Comparison of ENCODE assay signal across 5 worm cellular contexts in genomic region chrIII:13530017-13530416, ce11.
TF ChIP-seq lines count a peak whose summit lies in the region.

No protein-coding gene starts in this region.

TF ChIP-seq in whole organism, L1 larva, 84 proteins besides CTCF, POLR2A, EP300 and RAD21 (continues in another document):
- TF ChIP-seq nhr-11 (tag; optimal IDR thresholded peaks at IDR 0.05; lab: Kevin White, UChicago) (no peak), mab-9 (GFP tag; IDR thresholded peaks at IDR 0.05; lab: Robert Waterston, UW) (0 out of 2 replicates have a peak, but pooled peaks have one; percentile 33), elt-2 (tag; optimal IDR thresholded peaks at IDR 0.05; lab: Kevin White, UChicago) (no peak), sptf-1 (tag; optimal IDR thresholded peaks at IDR 0.05; lab: Kevin White, UChicago) (no peak), nhr-85 (tag; lab: Kevin White, UChicago) (no peak), lir-3 (tag; optimal IDR thresholded peaks at IDR 0.05; lab: Kevin White, UChicago; ENCODE audit: poor library complexity) (no peak), F16B12.6 (tag; optimal IDR thresholded peaks at IDR 0.05; lab: Kevin White, UChicago) (peak; percentile 51), dpl-1 (GFP tag; optimal IDR thresholded peaks at IDR 0.05; lab: Kevin White, UChicago) (peak; percentile 79 to 87 (median 85)), lin-14 (GFP tag; optimal IDR thresholded peaks at IDR 0.05; lab: Kevin White, UChicago) (peak; percentile 78), unc-30 (tag; optimal IDR thresholded peaks at IDR 0.05; lab: Kevin White, UChicago) (no peak), fkh-10 (GFP tag; optimal IDR thresholded peaks at IDR 0.05; lab: Kevin White, UChicago) (peak; percentile 16), efl-3 (GFP tag; optimal IDR thresholded peaks at IDR 0.05; lab: Kevin White, UChicago) (no peak), aly-2 (tag; optimal IDR thresholded peaks at IDR 0.05; lab: Kevin White, UChicago) (no peak), zip-4 (GFP tag; optimal IDR thresholded peaks at IDR 0.05; lab: Kevin White, UChicago) (no peak), nhr-76 (tag; optimal IDR thresholded peaks at IDR 0.05; lab: Kevin White, UChicago) (no peak), grh-1 (GFP tag; IDR thresholded peaks at IDR 0.05; lab: Robert Waterston, UW) (no peak; the same call in 1 of the 2 replicates), pag-3 (tag; optimal IDR thresholded peaks at IDR 0.05; lab: Kevin White, UChicago; ENCODE audit: borderline replicate concordance, insufficient read depth) (no peak), alr-1 (tag; optimal IDR thresholded peaks at IDR 0.05; lab: Kevin White, UChicago; ENCODE audit: borderline replicate concordance) (no peak)

TF ChIP-seq in whole organism, L3 larva, 47 proteins besides CTCF, POLR2A, EP300 and RAD21 (continues in another document):
- peak; percentile 79 for TF ChIP-seq nhr-23 (tag; optimal IDR thresholded peaks at IDR 0.05; lab: Kevin White, UChicago)
- no peak for TF ChIP-seq mdl-1 (tag; optimal IDR thresholded peaks at IDR 0.05; lab: Kevin White, UChicago)
- peak; percentile 34 for TF ChIP-seq lsy-12 (tag; optimal IDR thresholded peaks at IDR 0.05; lab: Kevin White, UChicago)
- no peak for TF ChIP-seq jun-1 (tag; optimal IDR thresholded peaks at IDR 0.05; lab: Kevin White, UChicago)
- TF ChIP-seq ceh-82 (tag; optimal IDR thresholded peaks at IDR 0.05; lab: Kevin White, UChicago) = no peak
- TF ChIP-seq unc-39 (tag; optimal IDR thresholded peaks at IDR 0.05; lab: Kevin White, UChicago) = no peak
- no peak for TF ChIP-seq zag-1 (tag; optimal IDR thresholded peaks at IDR 0.05; lab: Kevin White, UChicago)
- peak; percentile 19 for TF ChIP-seq ceh-28 (tag; optimal IDR thresholded peaks at IDR 0.05; lab: Kevin White, UChicago)
- TF ChIP-seq pha-4 (tag; optimal IDR thresholded peaks at IDR 0.05; lab: Kevin White, UChicago) = peak; percentile 68
- TF ChIP-seq egl-27 (tag; optimal IDR thresholded peaks at IDR 0.05; lab: Kevin White, UChicago) = no peak
- peak; percentile 83 for TF ChIP-seq nfya-1 (tag; optimal IDR thresholded peaks at IDR 0.05; lab: Kevin White, UChicago; ENCODE audit: insufficient read depth)
- no peak for TF ChIP-seq elt-3 (tag; optimal IDR thresholded peaks at IDR 0.05; lab: Kevin White, UChicago)
- TF ChIP-seq nhr-25 (tag; optimal IDR thresholded peaks at IDR 0.05; lab: Kevin White, UChicago) = peak; percentile 87
- peak; percentile 11 for TF ChIP-seq elt-2 (tag; optimal IDR thresholded peaks at IDR 0.05; lab: Kevin White, UChicago)
- peak; percentile 61 for TF ChIP-seq hmg-11 (tag; optimal IDR thresholded peaks at IDR 0.05; lab: Kevin White, UChicago)
- TF ChIP-seq daf-12 (tag; optimal IDR thresholded peaks at IDR 0.05; lab: Kevin White, UChicago) = no peak
- TF ChIP-seq snpc-4 (tag; optimal IDR thresholded peaks at IDR 0.05; lab: Kevin White, UChicago) = peak; percentile 35
- peak; percentile 83 for TF ChIP-seq lin-39 (tag; optimal IDR thresholded peaks at IDR 0.05; lab: Kevin White, UChicago)
- TF ChIP-seq ztf-4 (tag; optimal IDR thresholded peaks at IDR 0.05; lab: Kevin White, UChicago) = no peak

TF ChIP-seq in whole organism, early embryonic, 17 proteins besides CTCF, POLR2A, EP300 and RAD21:
- TF ChIP-seq pes-1 (GFP tag; IDR thresholded peaks at IDR 0.05; lab: Robert Waterston, UW) (0 out of 2 replicates have a peak, but pooled peaks have one; percentile 2), tbx-37 (GFP tag; conservative IDR thresholded peaks at IDR 0.05; lab: Robert Waterston, UW) (no peak)

TF ChIP-seq in whole organism, midembryonic, 9 proteins besides CTCF, POLR2A, EP300 and RAD21:
- TF ChIP-seq ztf-23 (GFP tag; IDR thresholded peaks at IDR 0.05; lab: Robert Waterston, UW) = no peak
- TF ChIP-seq flt-1 (GFP tag; IDR thresholded peaks at IDR 0.05; lab: Robert Waterston, UW) = 0 out of 2 replicates have a peak, but pooled peaks have one; percentile 30

TF ChIP-seq in whole organism, young adult, 124 proteins besides CTCF, POLR2A, EP300 and RAD21 (continues in another document):
- TF ChIP-seq ceh-58 (GFP tag; IDR thresholded peaks at IDR 0.05; lab: Robert Waterston, UW) = no peak
- no peak for TF ChIP-seq F10E7.11 (tag; optimal IDR thresholded peaks at IDR 0.05; lab: Kevin White, UChicago)
- no peak for TF ChIP-seq Y53G8AR.9 (GFP tag; conservative IDR thresholded peaks at IDR 0.05; lab: Robert Waterston, UW)
- no peak for TF ChIP-seq cebp-1 (GFP tag; IDR thresholded peaks at IDR 0.05; lab: Robert Waterston, UW)
- peak; percentile 20 for TF ChIP-seq cebp-1 (tag; optimal IDR thresholded peaks at IDR 0.05; lab: Kevin White, UChicago)
- peak; percentile 84 for TF ChIP-seq ceh-91 (GFP tag; IDR thresholded peaks at IDR 0.05; lab: Robert Waterston, UW)
- TF ChIP-seq F57A8.1 (GFP tag; optimal IDR thresholded peaks at IDR 0.05; lab: Kevin White, UChicago) = no peak
- no peak for TF ChIP-seq C06A6.2 (GFP tag; conservative IDR thresholded peaks at IDR 0.05; lab: Robert Waterston, UW)
- TF ChIP-seq rpc-1 (optimal IDR thresholded peaks at IDR 0.05; lab: Kevin White, UChicago) = no peak
- TF ChIP-seq rpc-1 (tag; optimal IDR thresholded peaks at IDR 0.05; lab: Kevin White, UChicago) = no peak
- TF ChIP-seq Y56A3A.18 (GFP tag; IDR thresholded peaks at IDR 0.05; lab: Robert Waterston, UW) = no peak
- TF ChIP-seq pbrm-1 (GFP tag; IDR thresholded peaks at IDR 0.05; lab: Robert Waterston, UW) = peak; percentile 71; the same call in 1 of the 2 replicates
- TF ChIP-seq madf-10 (tag; optimal IDR thresholded peaks at IDR 0.05; lab: Kevin White, UChicago) = no peak
- TF ChIP-seq ekl-4 (GFP tag; IDR thresholded peaks at IDR 0.05; lab: Robert Waterston, UW) = peak; percentile 73; the same call in 1 of the 2 replicates
- no peak for TF ChIP-seq ztf-6 (GFP tag; IDR thresholded peaks at IDR 0.05; lab: Robert Waterston, UW)
- TF ChIP-seq sdz-38 (tag; optimal IDR thresholded peaks at IDR 0.05; lab: Kevin White, UChicago) = no peak
- TF ChIP-seq F55B11.4 (tag; optimal IDR thresholded peaks at IDR 0.05; lab: Kevin White, UChicago; ENCODE audit: borderline replicate concordance, insufficient read depth) = no peak
- no peak for TF ChIP-seq Y79H2A.3 (GFP tag; conservative IDR thresholded peaks at IDR 0.05; lab: Robert Waterston, UW)
- TF ChIP-seq B0019.2 (GFP tag; conservative IDR thresholded peaks at IDR 0.05; lab: Robert Waterston, UW) = no peak
- TF ChIP-seq zim-3 (tag; optimal IDR thresholded peaks at IDR 0.05; lab: Kevin White, UChicago) = no peak
- no peak for TF ChIP-seq him-1 (tag; optimal IDR thresholded peaks at IDR 0.05; lab: Kevin White, UChicago)
- TF ChIP-seq aptf-3 (GFP tag; IDR thresholded peaks at IDR 0.05; lab: Robert Waterston, UW) = no peak
- no peak for TF ChIP-seq ztf-3 (GFP tag; optimal IDR thresholded peaks at IDR 0.05; lab: Kevin White, UChicago)
- TF ChIP-seq hsf-1 (GFP tag; IDR thresholded peaks at IDR 0.05; lab: Robert Waterston, UW) = peak; percentile 84
- TF ChIP-seq lag-1 (GFP tag; IDR thresholded peaks at IDR 0.05; lab: Robert Waterston, UW) = no peak
- no peak for TF ChIP-seq unc-130 (GFP tag; optimal IDR thresholded peaks at IDR 0.05; lab: Kevin White, UChicago)
- no peak for TF ChIP-seq gei-17 (GFP tag; optimal IDR thresholded peaks at IDR 0.05; lab: Kevin White, UChicago)
- TF ChIP-seq snpc-1.1 (tag; optimal IDR thresholded peaks at IDR 0.05; lab: Kevin White, UChicago; ENCODE audit: insufficient read depth) = no peak
- TF ChIP-seq dpff-1 (tag; optimal IDR thresholded peaks at IDR 0.05; lab: Kevin White, UChicago) = no peak
- no peak for TF ChIP-seq T26A5.8 (tag; optimal IDR thresholded peaks at IDR 0.05; lab: Kevin White, UChicago)
- no peak for TF ChIP-seq lir-1 (GFP tag; conservative IDR thresholded peaks at IDR 0.05; lab: Robert Waterston, UW)
- TF ChIP-seq xnd-1 (tag; optimal IDR thresholded peaks at IDR 0.05; lab: Kevin White, UChicago) = peak; percentile 70
- no peak for TF ChIP-seq sea-2 (GFP tag; IDR thresholded peaks at IDR 0.05; lab: Robert Waterston, UW)
- TF ChIP-seq somi-1 (GFP tag; optimal IDR thresholded peaks at IDR 0.05; lab: Kevin White, UChicago) = no peak
- no peak for TF ChIP-seq F37B4.10 (GFP tag; IDR thresholded peaks at IDR 0.05; lab: Robert Waterston, UW)
- no peak for TF ChIP-seq snpc-4 (GFP tag; optimal IDR thresholded peaks at IDR 0.05; lab: Kevin White, UChicago)
- peak in 2 of 4 experiments; percentile 15 to 16 for TF ChIP-seq snpc-4 (tag; optimal IDR thresholded peaks at IDR 0.05; lab: Kevin White, UChicago)
- TF ChIP-seq attf-3 (GFP tag; conservative IDR thresholded peaks at IDR 0.05; lab: Robert Waterston, UW) = no peak
- no peak for TF ChIP-seq ceh-79 (tag; optimal IDR thresholded peaks at IDR 0.05; lab: Kevin White, UChicago)
- no peak for TF ChIP-seq mel-28 (tag; optimal IDR thresholded peaks at IDR 0.05; lab: Kevin White, UChicago; ENCODE audit: borderline replicate concordance)
- TF ChIP-seq nhr-90 (tag; optimal IDR thresholded peaks at IDR 0.05; lab: Kevin White, UChicago) = no peak
- no peak for TF ChIP-seq athp-1 (tag; optimal IDR thresholded peaks at IDR 0.05; lab: Kevin White, UChicago)
- no peak for TF ChIP-seq snpc-1.3 (tag; optimal IDR thresholded peaks at IDR 0.05; lab: Kevin White, UChicago; ENCODE audit: insufficient read depth)
- peak; percentile 93 for TF ChIP-seq madf-6 (GFP tag; IDR thresholded peaks at IDR 0.05; lab: Robert Waterston, UW)
- TF ChIP-seq tbp1 (GFP tag; optimal IDR thresholded peaks at IDR 0.05; lab: Kevin White, UChicago) = peak; percentile 45
- no peak for TF ChIP-seq sptf-2 (GFP tag; optimal IDR thresholded peaks at IDR 0.05; lab: Kevin White, UChicago)
- TF ChIP-seq ztf-22 (GFP tag; optimal IDR thresholded peaks at IDR 0.05; lab: Kevin White, UChicago) = no peak
- no peak for TF ChIP-seq lin-26 (GFP tag; IDR thresholded peaks at IDR 0.05; lab: Robert Waterston, UW)
- TF ChIP-seq F22D6.2 (tag; optimal IDR thresholded peaks at IDR 0.05; lab: Kevin White, UChicago) = no peak
- TF ChIP-seq atf-7 (tag; optimal IDR thresholded peaks at IDR 0.05; lab: Kevin White, UChicago) = no peak
- TF ChIP-seq hlh-12 (tag; optimal IDR thresholded peaks at IDR 0.05; lab: Kevin White, UChicago) = no peak
- no peak for TF ChIP-seq attf-6 (GFP tag; IDR thresholded peaks at IDR 0.05; lab: Robert Waterston, UW)
- no peak for TF ChIP-seq fkh-3 (tag; optimal IDR thresholded peaks at IDR 0.05; lab: Kevin White, UChicago)
- no peak for TF ChIP-seq nhr-27 (tag; optimal IDR thresholded peaks at IDR 0.05; lab: Kevin White, UChicago)
- peak; percentile 86 for TF ChIP-seq efl-1 (GFP tag; optimal IDR thresholded peaks at IDR 0.05; lab: Kevin White, UChicago)
- no peak for TF ChIP-seq K11D2.4 (GFP tag; IDR thresholded peaks at IDR 0.05; lab: Robert Waterston, UW)
- TF ChIP-seq repo-1 (tag; optimal IDR thresholded peaks at IDR 0.05; lab: Kevin White, UChicago) = no peak

Comparison
In these comparisons a context has a peak if more than half of its experiments do, and no peak if none do; other contexts are left out.
1. Of the 8 proteins assayed by ChIP-seq in both whole organism, young adult and whole organism, L1 larva: peak only in whole organism, young adult: none; only in whole organism, L1 larva: lin-35, nhr-90 and unc-130; in both: dpl-1 and efl-1; in neither: 2; mixed calls (peak in some experiments, not most) for 1.